Fruit fly (Drosophila melanogaster) whole organism, embryonic: ENCODE data around the gene Wsck.
A peak's percentile ranks its signal among the peaks of the same experiment; 100 is the strongest.

Experiments
- Asciz ChIP-seq: fragments of 200-800 bp; sonication (Bioruptor generic); optimal IDR thresholded peaks from 2 replicates; lab custom pipeline; 2017; ENCODE audit warnings: missing biosample characterization, mild to moderate bottlenecking, missing genetic modification characterization, missing genetic modification reagents
- Atf3 ChIP-seq: fragments of 200-800 bp; sonication (Bioruptor generic); optimal IDR thresholded peaks from 3 replicates; lab custom pipeline; 2016; ENCODE audit warnings: missing biosample characterization, missing genetic modification characterization
- CG11560 ChIP-seq: fragments of 200-800 bp; sonication (Bioruptor generic); IDR thresholded peaks from 3 replicates; pipeline ENCODE4 v1.3.6; 2022; ENCODE audit warnings: missing biosample characterization, missing genetic modification characterization
- CG11695 ChIP-seq: fragments of 200-800 bp; sonication (Bioruptor generic); IDR thresholded peaks from 3 replicates; pipeline ENCODE4 v1.3.6; 2022; ENCODE audit warnings: missing biosample characterization, missing genetic modification characterization
- CG12071 ChIP-seq: fragments of 200-800 bp; sonication (Bioruptor generic); optimal IDR thresholded peaks from 3 replicates; lab custom pipeline; 2018; ENCODE audit warnings: missing biosample characterization, mild to moderate bottlenecking, missing genetic modification characterization
- CG12155 ChIP-seq: fragments of 200-800 bp; sonication (Bioruptor generic); optimal IDR thresholded peaks from 3 replicates; lab custom pipeline; 2016; ENCODE audit warnings: missing biosample characterization, missing genetic modification characterization
- CG13296 ChIP-seq: fragments of 200-800 bp; sonication (Bioruptor generic); optimal IDR thresholded peaks from 3 replicates; lab custom pipeline; 2018; ENCODE audit warnings: missing biosample characterization, mild to moderate bottlenecking, missing genetic modification characterization
- CG13894 ChIP-seq: fragments of 200-800 bp; sonication (Bioruptor generic); optimal IDR thresholded peaks from 3 replicates; lab custom pipeline; 2018; ENCODE audit warnings: missing biosample characterization, mild to moderate bottlenecking, missing genetic modification characterization, moderate library complexity
- CG14710 ChIP-seq: fragments of 200-800 bp; sonication (Bioruptor generic); optimal IDR thresholded peaks from 3 replicates; lab custom pipeline; 2019; ENCODE audit warnings: missing biosample characterization, mild to moderate bottlenecking, missing genetic modification characterization, moderate library complexity
- CG1832 ChIP-seq: fragments of 200-800 bp; sonication (Bioruptor generic); optimal IDR thresholded peaks from 2 replicates; lab custom pipeline; 2017; ENCODE audit warnings: missing biosample characterization, mild to moderate bottlenecking, missing genetic modification characterization, inconsistent platforms
- CG2678 ChIP-seq: fragments of 200-800 bp; sonication (Bioruptor generic); optimal IDR thresholded peaks from 3 replicates; lab custom pipeline; 2019; ENCODE audit warnings: missing biosample characterization, mild to moderate bottlenecking, missing genetic modification characterization, moderate library complexity
- CG33213 ChIP-seq: fragments of 200-800 bp; sonication (Bioruptor generic); optimal IDR thresholded peaks from 3 replicates; lab custom pipeline; 2016; ENCODE audit warnings: missing biosample characterization, missing genetic modification characterization
- CG33557 ChIP-seq: fragments of 200-800 bp; sonication (Bioruptor generic); optimal IDR thresholded peaks from 2 replicates; lab custom pipeline; 2019; ENCODE audit warnings: missing biosample characterization, mild to moderate bottlenecking, missing genetic modification characterization, moderate library complexity
- CG34376 ChIP-seq: fragments of 200-800 bp; sonication (Bioruptor generic); optimal IDR thresholded peaks from 2 replicates; lab custom pipeline; 2018; ENCODE audit warnings: missing biosample characterization, mild to moderate bottlenecking, missing genetic modification characterization
- CG5180 ChIP-seq: fragments of 200-800 bp; sonication (Bioruptor generic); optimal IDR thresholded peaks from 3 replicates; lab custom pipeline; 2017; ENCODE audit warnings: missing biosample characterization, missing genetic modification characterization, mild to moderate bottlenecking, moderate library complexity, missing genetic modification reagents
- CG6254 ChIP-seq: fragments of 200-800 bp; sonication (Bioruptor generic); optimal IDR thresholded peaks from 3 replicates; lab custom pipeline; 2017; ENCODE audit warnings: mild to moderate bottlenecking, missing biosample characterization, missing genetic modification reagents, missing genetic modification characterization
- CG6683 ChIP-seq: fragments of 200-800 bp; sonication (Bioruptor generic); optimal IDR thresholded peaks from 2 replicates; lab custom pipeline; 2017; ENCODE audit warnings: missing biosample characterization, mild to moderate bottlenecking, missing genetic modification characterization, missing genetic modification reagents
- CG7987 ChIP-seq: fragments of 200-800 bp; sonication (Bioruptor generic); optimal IDR thresholded peaks from 2 replicates; lab custom pipeline; 2018; ENCODE audit warnings: missing biosample characterization, mild to moderate bottlenecking, missing genetic modification characterization, moderate library complexity
- CG8478 ChIP-seq: fragments of >200 bp; optimal IDR thresholded peaks from 2 replicates; lab custom pipeline; 2018
- Camta ChIP-seq: fragments of 200-800 bp; sonication (Bioruptor generic); optimal IDR thresholded peaks from 2 replicates; lab custom pipeline; 2016; ENCODE audit warnings: missing biosample characterization, missing genetic modification characterization
- D ChIP-seq, 2 experiments: fragments of 200-800 bp in 1 of 2; fragments of >200 bp in 1 of 2; sonication (Bioruptor generic) in 1 of 2; optimal IDR thresholded peaks; 2 replicates in 1 of 2; 3 replicates in 1 of 2; lab custom pipeline; 2017; ENCODE audit warnings: mild to moderate bottlenecking in 1 of 2, missing biosample characterization in 1 of 2, missing genetic modification characterization in 1 of 2, missing genetic modification reagents in 1 of 2
- HLH3B ChIP-seq: fragments of 200-800 bp; sonication (Bioruptor generic); IDR thresholded peaks from 2 replicates; pipeline ENCODE4 v1.3.6; 2022; ENCODE audit warnings: missing biosample characterization, missing genetic modification characterization
- Hr51 ChIP-seq, 2 experiments: fragments of 200-800 bp; sonication (Bioruptor generic); optimal IDR thresholded peaks; 2 replicates in 1 of 2; 3 replicates in 1 of 2; lab custom pipeline; 2016 to 2018; ENCODE audit warnings: missing biosample characterization in 2 of 2, missing genetic modification characterization in 2 of 2, mild to moderate bottlenecking in 1 of 2, moderate library complexity in 1 of 2
- MTF-1 ChIP-seq: fragments of 200-800 bp; sonication (Bioruptor generic); optimal IDR thresholded peaks from 2 replicates; lab custom pipeline; 2018; ENCODE audit warnings: missing biosample characterization, mild to moderate bottlenecking, missing genetic modification characterization, borderline replicate concordance
- Tbp ChIP-seq: fragments of >200 bp; optimal IDR thresholded peaks from 2 replicates; lab custom pipeline; 2018; ENCODE audit warnings: missing biosample characterization, missing genetic modification characterization
- Trl ChIP-seq, 3 experiments: fragments of >200 bp in 2 of 3; fragments of 200-800 bp in 1 of 3; sonication (Bioruptor generic) in 1 of 3; optimal IDR thresholded peaks; 2 replicates in 1 of 3; 3 replicates in 2 of 3; lab custom pipeline; 2016 to 2017; ENCODE audit warnings: missing biosample characterization in 1 of 3, missing genetic modification characterization in 1 of 3
- abd-A ChIP-seq: fragments of 200-800 bp; sonication (Bioruptor generic); optimal IDR thresholded peaks from 3 replicates; lab custom pipeline; 2019; ENCODE audit warnings: missing biosample characterization, mild to moderate bottlenecking, missing genetic modification characterization, moderate library complexity
- cg ChIP-seq: fragments of 200-800 bp; sonication (Bioruptor generic); optimal IDR thresholded peaks from 3 replicates; lab custom pipeline; 2019; ENCODE audit warnings: missing biosample characterization, mild to moderate bottlenecking, missing genetic modification characterization, moderate library complexity
- corto ChIP-seq: fragments of 200-800 bp; sonication (Bioruptor generic); optimal IDR thresholded peaks from 2 replicates; lab custom pipeline; 2016; ENCODE audit warnings: missing biosample characterization, mild to moderate bottlenecking, missing genetic modification characterization, moderate library complexity
- dati ChIP-seq: fragments of 200-800 bp; sonication (Bioruptor generic); IDR thresholded peaks from 2 replicates; pipeline ENCODE4 v1.3.6; 2022; ENCODE audit warnings: missing biosample characterization, missing genetic modification characterization
- dm ChIP-seq: fragments of 200-800 bp; sonication (Bioruptor generic); optimal IDR thresholded peaks from 3 replicates; lab custom pipeline; 2016; ENCODE audit warnings: missing biosample characterization, missing genetic modification characterization
- eyg ChIP-seq: fragments of 200-800 bp; sonication (Bioruptor generic); optimal IDR thresholded peaks from 3 replicates; lab custom pipeline; 2016; ENCODE audit warnings: missing biosample characterization, missing genetic modification characterization
- gsb-n ChIP-seq: fragments of 200-800 bp; sonication (Bioruptor generic); optimal IDR thresholded peaks from 3 replicates; lab custom pipeline; 2018; ENCODE audit warnings: missing biosample characterization, mild to moderate bottlenecking, missing genetic modification characterization
- inv ChIP-seq: fragments of 200-800 bp; sonication (Bioruptor generic); IDR thresholded peaks from 2 replicates; pipeline ENCODE4 v1.3.6; 2022; ENCODE audit warnings: missing biosample characterization, missing genetic modification characterization; ENCODE audit not compliant: partially characterized antibody
- kni ChIP-seq: fragments of 200-800 bp; sonication (Bioruptor generic); optimal IDR thresholded peaks from 3 replicates; lab custom pipeline; 2017; ENCODE audit warnings: mild to moderate bottlenecking, missing biosample characterization, missing genetic modification reagents, missing genetic modification characterization
- lab ChIP-seq: fragments of 200-800 bp; sonication (Bioruptor generic); optimal IDR thresholded peaks from 3 replicates; lab custom pipeline; 2017; ENCODE audit warnings: missing biosample characterization, missing genetic modification characterization, mild to moderate bottlenecking, moderate library complexity, missing genetic modification reagents
- mam ChIP-seq: fragments of 200-800 bp; sonication (Bioruptor generic); optimal IDR thresholded peaks from 3 replicates; lab custom pipeline; 2016; ENCODE audit warnings: missing biosample characterization, missing genetic modification characterization
- mirr ChIP-seq: fragments of 200-800 bp; sonication (Bioruptor generic); optimal IDR thresholded peaks from 3 replicates; lab custom pipeline; 2018; ENCODE audit warnings: missing biosample characterization, mild to moderate bottlenecking, missing genetic modification characterization
- nau ChIP-seq: fragments of 200-800 bp; sonication (Bioruptor generic); optimal IDR thresholded peaks from 3 replicates; lab custom pipeline; 2017; ENCODE audit warnings: missing biosample characterization, mild to moderate bottlenecking, missing genetic modification characterization, missing genetic modification reagents
- oc ChIP-seq: fragments of 200-800 bp; sonication (Bioruptor generic); optimal IDR thresholded peaks from 2 replicates; lab custom pipeline; 2018; ENCODE audit warnings: missing biosample characterization, mild to moderate bottlenecking, missing genetic modification characterization, moderate library complexity
- pros ChIP-seq: fragments of 200-800 bp; sonication (Bioruptor generic); optimal IDR thresholded peaks from 3 replicates; lab custom pipeline; 2019; ENCODE audit warnings: missing biosample characterization, mild to moderate bottlenecking, missing genetic modification characterization, moderate library complexity
- psq ChIP-seq: fragments of 200-800 bp; sonication (Bioruptor generic); optimal IDR thresholded peaks from 2 replicates; lab custom pipeline; 2017; ENCODE audit warnings: missing biosample characterization, missing genetic modification characterization
- ranshi ChIP-seq: fragments of 200-800 bp; sonication (Bioruptor generic); IDR thresholded peaks from 2 replicates; pipeline ENCODE4 v1.3.6; 2022; ENCODE audit warnings: missing biosample characterization, missing genetic modification characterization
- seq ChIP-seq: fragments of 200-800 bp; sonication (Bioruptor generic); IDR thresholded peaks from 2 replicates; pipeline ENCODE4 v1.3.6; 2022; ENCODE audit warnings: missing biosample characterization, missing genetic modification characterization
- sug ChIP-seq: fragments of 200-800 bp; optimal IDR thresholded peaks from 2 replicates; lab custom pipeline; 2019; ENCODE audit warnings: missing biosample characterization, mild to moderate bottlenecking, missing genetic modification characterization, moderate library complexity
- tll ChIP-seq, 2 experiments: fragments of 200-800 bp in 1 of 2; fragments of >200 bp in 1 of 2; sonication (Bioruptor generic) in 1 of 2; optimal IDR thresholded peaks; 2 replicates each; lab custom pipeline; 2017 to 2019; ENCODE audit warnings: missing biosample characterization in 2 of 2, missing genetic modification characterization in 2 of 2, mild to moderate bottlenecking in 1 of 2, moderate library complexity in 1 of 2
- tna ChIP-seq: fragments of 200-800 bp; sonication (Bioruptor generic); IDR thresholded peaks from 2 replicates; pipeline ENCODE4 v1.3.6; 2022; ENCODE audit warnings: missing biosample characterization, missing genetic modification characterization; ENCODE audit not compliant: partially characterized antibody
- unc-4 ChIP-seq: fragments of 200-800 bp; sonication (Bioruptor generic); IDR thresholded peaks from 2 replicates; pipeline ENCODE4 v1.3.6; 2022; ENCODE audit warnings: missing biosample characterization, missing genetic modification characterization; ENCODE audit not compliant: partially characterized antibody

The Wsck gene

dm6 chr3R:24586453-24586886 is 43.4 kb downstream of the Wsck start (continued):
- TF ChIP-seq CG6683 (GFP tag; lab: Kevin White, UChicago) (peak; percentile 42), CG12155 (GFP tag; lab: Kevin White, UChicago) (peak; percentile 100), CG1832 (GFP tag; lab: Kevin White, UChicago) (peak; percentile 98), dati (GFP tag; lab: Robert Waterston, UW) (no peak), CG8478 (lab: Kevin White, UChicago) (peak; percentile 71), lab (GFP tag; lab: Kevin White, UChicago) (peak; percentile 72), HLH3B (no peak), CG5180 (peak; percentile 13), Asciz (GFP tag; lab: Kevin White, UChicago) (no peak), sug (tag; lab: Kevin White, UChicago) (peak; percentile 46), CG12071 (GFP tag; lab: Kevin White, UChicago) (peak; percentile 55), Tbp (no peak), psq (GFP tag; lab: Kevin White, UChicago) (peak; percentile 89), CG13894 (tag; lab: Kevin White, UChicago) (peak; percentile 66), CG11695 (GFP tag; lab: Robert Waterston, UW) (no peak), nau (GFP tag; lab: Kevin White, UChicago) (peak; percentile 6), inv (GFP tag; lab: Robert Waterston, UW) (no peak), Trl (optimal IDR thresholded peaks at IDR 0.05; lab: Kevin White, UChicago) (peak; percentile 58 to 82), Trl (GFP tag; optimal IDR thresholded peaks at IDR 0.05; lab: Kevin White, UChicago) (peak; percentile 23), dm (GFP tag; lab: Kevin White, UChicago) (peak; percentile 95), ranshi (GFP tag; lab: Robert Waterston, UW) (no peak), D (optimal IDR thresholded peaks at IDR 0.05; lab: Kevin White, UChicago) (peak; percentile 60), D (GFP tag; optimal IDR thresholded peaks at IDR 0.05; lab: Kevin White, UChicago) (no peak), pros (peak; percentile 94), Hr51 (GFP tag; optimal IDR thresholded peaks at IDR 0.05; lab: Kevin White, UChicago) (peak in 1 of 2 experiments; percentile 4), eyg (GFP tag; lab: Kevin White, UChicago) (peak; percentile 37), seq (GFP tag; lab: Robert Waterston, UW) (no peak), kni (GFP tag; lab: Kevin White, UChicago) (peak; percentile 99), mam (GFP tag; lab: Kevin White, UChicago) (peak; percentile 3), tna (GFP tag; lab: Robert Waterston, UW) (no peak), CG13296 (peak; percentile 55), Camta (GFP tag; lab: Kevin White, UChicago) (no peak), CG14710 (peak; percentile 31), oc (tag; lab: Kevin White, UChicago) (peak; percentile 84), cg (GFP tag; lab: Kevin White, UChicago) (peak; percentile 20), MTF-1 (GFP tag; lab: Kevin White, UChicago) (peak; percentile 62), gsb-n (tag; lab: Kevin White, UChicago) (peak; percentile 24), Atf3 (GFP tag; lab: Kevin White, UChicago) (no peak), CG33213 (GFP tag; lab: Kevin White, UChicago) (peak; percentile 5), tll (GFP tag; optimal IDR thresholded peaks at IDR 0.05; lab: Kevin White, UChicago) (peak in 1 of 2 experiments; percentile 31), corto (peak; percentile 29), mirr (GFP tag; lab: Kevin White, UChicago) (peak; percentile 70), CG6254 (GFP tag; lab: Kevin White, UChicago) (no peak), CG2678 (tag; lab: Kevin White, UChicago) (peak; percentile 18), CG34376 (GFP tag; lab: Kevin White, UChicago) (peak; percentile 79), CG11560 (tag; lab: Robert Waterston, UW) (no peak), abd-A (tag; lab: Kevin White, UChicago) (peak; percentile 84), unc-4 (GFP tag; lab: Robert Waterston, UW) (no peak), CG7987 (GFP tag; lab: Kevin White, UChicago) (peak; percentile 46), CG33557 (GFP tag; lab: Kevin White, UChicago) (peak; percentile 14)
